Fruit fly (Drosophila melanogaster) whole organism, pupa: ENCODE results near the gene Ptip.

ENCODE experiments used
- CG10348 ChIP-seq: fragments of 200-800 bp; sonication (Bioruptor generic); IDR thresholded peaks from 2 replicates; pipeline ENCODE4 v1.3.6; 2022; ENCODE audit warnings: missing biosample characterization, missing genetic modification characterization
- CG12605 ChIP-seq: fragments of 200-800 bp; sonication (Bioruptor generic); IDR thresholded peaks from 2 replicates; pipeline ENCODE4 v1.3.6; 2022; ENCODE audit warnings: missing biosample characterization, missing genetic modification characterization
- CG13204 ChIP-seq: fragments of 200-800 bp; sonication (Bioruptor generic); optimal IDR thresholded peaks from 2 replicates; lab custom pipeline; 2018; ENCODE audit warnings: missing biosample characterization, mild to moderate bottlenecking, missing genetic modification characterization, moderate library complexity
- CG14655 ChIP-seq: fragments of 200-800 bp; sonication (Bioruptor generic); optimal IDR thresholded peaks from 3 replicates; lab custom pipeline; 2017; ENCODE audit warnings: mild to moderate bottlenecking, missing biosample characterization, missing genetic modification reagents, missing genetic modification characterization
- CG15710 ChIP-seq: fragments of 200-800 bp; sonication (Bioruptor generic); optimal IDR thresholded peaks from 2 replicates; lab custom pipeline; 2018; ENCODE audit warnings: missing biosample characterization, mild to moderate bottlenecking, missing genetic modification characterization, moderate library complexity
- CG17806 ChIP-seq: fragments of 200-800 bp; sonication (Bioruptor generic); optimal IDR thresholded peaks from 2 replicates; lab custom pipeline; 2018; ENCODE audit warnings: missing biosample characterization, mild to moderate bottlenecking, missing genetic modification characterization, moderate library complexity
- CG32121 ChIP-seq: fragments of 200-800 bp; sonication (Bioruptor generic); IDR thresholded peaks from 2 replicates; pipeline ENCODE4 v1.3.6; 2022; ENCODE audit warnings: missing biosample characterization, missing genetic modification characterization
- CG34367 ChIP-seq: fragments of 200-800 bp; sonication (Bioruptor generic); optimal IDR thresholded peaks from 2 replicates; lab custom pipeline; 2018; ENCODE audit warnings: missing biosample characterization, mild to moderate bottlenecking, missing genetic modification characterization
- CG4496 ChIP-seq: fragments of 200-800 bp; sonication (Bioruptor generic); IDR thresholded peaks from 3 replicates; pipeline ENCODE4 v1.3.6; 2022; ENCODE audit warnings: missing biosample characterization, missing genetic modification characterization
- CG8159 ChIP-seq: fragments of 200-800 bp; sonication (Bioruptor generic); optimal IDR thresholded peaks from 3 replicates; lab custom pipeline; 2018; ENCODE audit warnings: missing biosample characterization, mild to moderate bottlenecking, missing genetic modification characterization, moderate library complexity
- CG8301 ChIP-seq: fragments of 200-800 bp; sonication (Bioruptor generic); optimal IDR thresholded peaks from 2 replicates; lab custom pipeline; 2018; ENCODE audit warnings: missing biosample characterization, mild to moderate bottlenecking, missing genetic modification characterization
- CG9948 ChIP-seq: fragments of 200-800 bp; sonication (Bioruptor generic); optimal IDR thresholded peaks from 2 replicates; lab custom pipeline; 2018; ENCODE audit warnings: missing biosample characterization, mild to moderate bottlenecking, missing genetic modification characterization, moderate library complexity
- D1 ChIP-seq: fragments of 200-800 bp; sonication (Bioruptor generic); optimal IDR thresholded peaks from 2 replicates; lab custom pipeline; 2018; ENCODE audit warnings: missing biosample characterization, mild to moderate bottlenecking, missing genetic modification characterization, moderate library complexity
- EcR ChIP-seq: fragments of 200-800 bp; sonication (Bioruptor generic); optimal IDR thresholded peaks from 3 replicates; lab custom pipeline; 2019; ENCODE audit warnings: missing biosample characterization, missing genetic modification characterization, mild to moderate bottlenecking, moderate library complexity, missing genetic modification reagents
- Ets98B ChIP-seq: fragments of 200-800 bp; sonication (Bioruptor generic); IDR thresholded peaks from 2 replicates; pipeline ENCODE4 v1.3.6; 2022; ENCODE audit warnings: missing biosample characterization, missing genetic modification characterization
- Pif1A ChIP-seq: fragments of 200-800 bp; sonication (Bioruptor generic); optimal IDR thresholded peaks from 3 replicates; lab custom pipeline; 2016; ENCODE audit warnings: missing biosample characterization, missing genetic modification characterization
- Pif1B ChIP-seq: fragments of 200-800 bp; sonication (Bioruptor generic); optimal IDR thresholded peaks from 3 replicates; lab custom pipeline; 2016; ENCODE audit warnings: missing biosample characterization, missing genetic modification characterization
- Snoo ChIP-seq: fragments of 200-800 bp; sonication (Bioruptor generic); optimal IDR thresholded peaks from 3 replicates; lab custom pipeline; 2017; ENCODE audit warnings: missing biosample characterization, mild to moderate bottlenecking, missing genetic modification characterization, inconsistent platforms
- fd96Ca ChIP-seq: fragments of 200-800 bp; sonication (Bioruptor generic); IDR thresholded peaks from 3 replicates; pipeline ENCODE4 v1.3.6; 2022; ENCODE audit warnings: missing biosample characterization, missing genetic modification characterization
- gl ChIP-seq: fragments of 200-800 bp; sonication (Bioruptor generic); optimal IDR thresholded peaks from 2 replicates; lab custom pipeline; 2018; ENCODE audit warnings: missing biosample characterization, mild to moderate bottlenecking, missing genetic modification characterization
- rn ChIP-seq: fragments of 200-800 bp; sonication (Bioruptor generic); IDR thresholded peaks from 2 replicates; pipeline ENCODE4 v1.3.6; 2022; ENCODE audit warnings: missing biosample characterization, missing genetic modification characterization

The Ptip gene

dm6 chr3L:14063241-14064064, 34.5 kb upstream of the Ptip start:
- TF ChIP-seq CG15710 (tag; lab: Kevin White, UChicago) (peak; percentile 35), CG12605 (no peak), CG10348 (GFP tag; lab: Robert Waterston, UW) (peak; percentile 54), EcR (GFP tag; lab: Kevin White, UChicago) (peak; percentile 78), fd96Ca (GFP tag; lab: Robert Waterston, UW) (peak; percentile 15; the same call in 1 of the 3 replicates), CG9948 (tag; lab: Kevin White, UChicago) (peak; percentile 39), CG4496 (GFP tag; lab: Robert Waterston, UW) (peak; percentile 27; the same call in 1 of the 3 replicates), CG32121 (GFP tag; lab: Robert Waterston, UW) (0 out of 2 replicates have a peak, but pooled peaks have one; percentile 16), CG8301 (tag; lab: Kevin White, UChicago) (peak; percentile 43), CG14655 (GFP tag; lab: Kevin White, UChicago) (no peak), gl (tag; lab: Kevin White, UChicago) (no peak), CG34367 (tag; lab: Kevin White, UChicago) (peak; percentile 18), CG13204 (GFP tag; lab: Kevin White, UChicago) (peak; percentile 33), Snoo (no peak), Pif1A (GFP tag; lab: Kevin White, UChicago) (peak; percentile 23)

- TF ChIP-seq CG32121 (GFP tag; lab: Robert Waterston, UW) (peak; percentile 15; the same call in 1 of the 2 replicates), CG12605 (no peak), CG10348 (GFP tag; lab: Robert Waterston, UW) (no peak), EcR (GFP tag; lab: Kevin White, UChicago) (no peak), D1 (tag; lab: Kevin White, UChicago) (no peak), rn (GFP tag; lab: Robert Waterston, UW) (no peak), CG17806 (tag; lab: Kevin White, UChicago) (no peak), CG14655 (GFP tag; lab: Kevin White, UChicago) (no peak)
Observed at dm6 chr3L:14062702-14063101, 33.8 kb upstream of the Ptip start.

- TF ChIP-seq EcR (GFP tag; lab: Kevin White, UChicago) (peak; percentile 86), Ets98B (GFP tag; lab: Robert Waterston, UW) (peak; percentile 48), Pif1B (peak; percentile 47), CG10348 (GFP tag; lab: Robert Waterston, UW) (no peak), Pif1A (GFP tag; lab: Kevin White, UChicago) (peak; percentile 46), CG13204 (GFP tag; lab: Kevin White, UChicago) (peak; percentile 44), CG17806 (tag; lab: Kevin White, UChicago) (peak; percentile 12), CG15710 (tag; lab: Kevin White, UChicago) (peak; percentile 36), gl (tag; lab: Kevin White, UChicago) (peak; percentile 66), CG8301 (tag; lab: Kevin White, UChicago) (peak; percentile 20), D1 (tag; lab: Kevin White, UChicago) (no peak), rn (GFP tag; lab: Robert Waterston, UW) (no peak), CG9948 (tag; lab: Kevin White, UChicago) (no peak), CG34367 (tag; lab: Kevin White, UChicago) (peak; percentile 17), CG14655 (GFP tag; lab: Kevin White, UChicago) (peak; percentile 37), Snoo (no peak), CG32121 (GFP tag; lab: Robert Waterston, UW) (peak; percentile 45), CG8159 (tag; lab: Kevin White, UChicago) (peak; percentile 46), CG12605 (peak; percentile 71), CG4496 (GFP tag; lab: Robert Waterston, UW) (peak; percentile 51; the same call in 2 of the 3 replicates), fd96Ca (GFP tag; lab: Robert Waterston, UW) (peak; percentile 68; the same call in 2 of the 3 replicates)
- TF ChIP-seq, all 21 proteins: peak for 16
Observed at dm6 chr3L:14059266-14059974, 30.5 kb upstream of the Ptip start.

dm6 chr3L:14056816-14057215, 27.9 kb upstream of the Ptip start:
- TF ChIP-seq CG15710 (tag; lab: Kevin White, UChicago) (no peak), CG13204 (GFP tag; lab: Kevin White, UChicago) (no peak), fd96Ca (GFP tag; lab: Robert Waterston, UW) (no peak), CG34367 (tag; lab: Kevin White, UChicago) (no peak), D1 (tag; lab: Kevin White, UChicago) (no peak), gl (tag; lab: Kevin White, UChicago) (no peak), CG32121 (GFP tag; lab: Robert Waterston, UW) (no peak), CG8301 (tag; lab: Kevin White, UChicago) (no peak), CG12605 (no peak), CG17806 (tag; lab: Kevin White, UChicago) (no peak), CG8159 (tag; lab: Kevin White, UChicago) (no peak), CG10348 (GFP tag; lab: Robert Waterston, UW) (no peak)
